Worm (Caenorhabditis elegans) whole organism, L2 larva: ENCODE data around the gene C10G8.3.

Experiments used
- F13H6.1 ChIP-seq: sonication (generic microtip); optimal IDR thresholded peaks from 2 replicates; lab custom pipeline; 2016; ENCODE audit warnings: missing genetic modification characterization, missing compliant biosample characterization
- Y55F3AM.14 ChIP-seq: fragments of 200-800 bp; sonication (Bioruptor generic); optimal IDR thresholded peaks from 2 replicates; lab custom pipeline; 2018; ENCODE audit warnings: mild to moderate bottlenecking, missing genetic modification characterization, missing compliant biosample characterization
- blmp-1 ChIP-seq: sonication (generic microtip); optimal IDR thresholded peaks from 2 replicates; lab custom pipeline; 2017; ENCODE audit warnings: missing genetic modification characterization, mild to moderate bottlenecking, missing compliant biosample characterization, antibody characterized with exemption, moderate library complexity; ENCODE audit not compliant: insufficient read depth
- ceh-82 ChIP-seq: fragments of 150-350 bp; optimal IDR thresholded peaks from 2 replicates; lab custom pipeline; 2014; ENCODE audit warnings: missing biosample characterization, missing genetic modification characterization
- crh-2 ChIP-seq: sonication (generic microtip); optimal IDR thresholded peaks from 2 replicates; lab custom pipeline; 2017; ENCODE audit warnings: missing biosample characterization, missing genetic modification characterization
- elt-1 ChIP-seq: fragments of 150-350 bp; optimal IDR thresholded peaks from 2 replicates; lab custom pipeline; 2014; ENCODE audit warnings: missing biosample characterization, missing genetic modification characterization
- fos-1 ChIP-seq: fragments of 150-350 bp; optimal IDR thresholded peaks from 2 replicates; lab custom pipeline; 2014; ENCODE audit warnings: missing biosample characterization, missing genetic modification characterization
- gmeb-1 ChIP-seq: fragments of 150-350 bp; optimal IDR thresholded peaks from 2 replicates; lab custom pipeline; 2014; ENCODE audit warnings: missing biosample characterization, missing genetic modification characterization
- lin-39 ChIP-seq: fragments of 150-350 bp; optimal IDR thresholded peaks from 2 replicates; lab custom pipeline; 2014; ENCODE audit warnings: missing biosample characterization, missing genetic modification reagents, missing genetic modification characterization
- mbf-1 ChIP-seq: sonication (generic microtip); optimal IDR thresholded peaks from 2 replicates; lab custom pipeline; 2017; ENCODE audit warnings: missing biosample characterization, missing genetic modification characterization
- nhr-10 ChIP-seq: sonication (generic microtip); optimal IDR thresholded peaks from 2 replicates; lab custom pipeline; 2017; ENCODE audit warnings: missing biosample characterization, missing genetic modification characterization
- nhr-11 ChIP-seq: fragments of 150-350 bp; optimal IDR thresholded peaks from 2 replicates; lab custom pipeline; 2014; ENCODE audit warnings: missing biosample characterization, missing genetic modification characterization
- nhr-12 ChIP-seq: fragments of 150-350 bp; optimal IDR thresholded peaks from 2 replicates; lab custom pipeline; 2014; ENCODE audit warnings: missing biosample characterization, missing genetic modification characterization
- nhr-21 ChIP-seq: fragments of 150-350 bp; optimal IDR thresholded peaks from 2 replicates; lab custom pipeline; 2014; ENCODE audit warnings: missing biosample characterization, missing genetic modification characterization
- nhr-237 ChIP-seq: fragments of 150-350 bp; optimal IDR thresholded peaks from 2 replicates; lab custom pipeline; 2014; ENCODE audit warnings: missing biosample characterization, missing genetic modification characterization
- nhr-25 ChIP-seq: fragments of 150-350 bp; sonication (generic microtip); optimal IDR thresholded peaks from 3 replicates; lab custom pipeline; 2014; ENCODE audit warnings: missing biosample characterization, missing genetic modification characterization
- peb-1 ChIP-seq: fragments of 150-350 bp; optimal IDR thresholded peaks from 2 replicates; lab custom pipeline; 2014; ENCODE audit warnings: missing biosample characterization, missing genetic modification characterization
- sem-4 ChIP-seq: fragments of 150-350 bp; optimal IDR thresholded peaks from 2 replicates; lab custom pipeline; 2014; ENCODE audit warnings: missing biosample characterization, missing genetic modification reagents, missing genetic modification characterization
- skn-1 ChIP-seq: sonication (generic microtip); optimal IDR thresholded peaks from 2 replicates; lab custom pipeline; 2017; ENCODE audit warnings: missing biosample characterization, missing genetic modification characterization
- sma-3 ChIP-seq: sonication (generic microtip); optimal IDR thresholded peaks from 2 replicates; lab custom pipeline; 2016; ENCODE audit warnings: missing genetic modification reagents, missing genetic modification characterization, missing compliant biosample characterization
- snpc-4 ChIP-seq: fragments of 150-350 bp; optimal IDR thresholded peaks from 2 replicates; lab custom pipeline; 2014; ENCODE audit warnings: missing biosample characterization, missing genetic modification characterization
- unc-39 ChIP-seq: fragments of 150-350 bp; optimal IDR thresholded peaks from 2 replicates; lab custom pipeline; 2014; ENCODE audit warnings: missing biosample characterization, missing genetic modification characterization
- unc-62 ChIP-seq: fragments of 150-350 bp; optimal IDR thresholded peaks from 2 replicates; lab custom pipeline; 2014; ENCODE audit warnings: missing biosample characterization, missing genetic modification reagents, missing genetic modification characterization
- zag-1 ChIP-seq: fragments of 150-350 bp; optimal IDR thresholded peaks from 2 replicates; lab custom pipeline; 2014; ENCODE audit warnings: missing biosample characterization, missing genetic modification characterization
- ztf-11 ChIP-seq: sonication (generic microtip); optimal IDR thresholded peaks from 2 replicates; lab custom pipeline; 2017; ENCODE audit warnings: missing biosample characterization, missing genetic modification characterization
- ztf-4 ChIP-seq: fragments of 150-350 bp; optimal IDR thresholded peaks from 2 replicates; lab custom pipeline; 2014; ENCODE audit warnings: missing biosample characterization, missing genetic modification characterization

Gene C10G8.3

ce11 chrV:5351483-5351882 lies 38.9 kb downstream of the C10G8.3 start, which contains the start of gene srd-9:
srd-9 (plus strand) TSS chrV:5351783.
- TF ChIP-seq sem-4 (tag; lab: Kevin White, UChicago) (no peak), Y55F3AM.14 (no peak), peb-1 (tag; lab: Kevin White, UChicago) (no peak)
- TF ChIP-seq, all 48 proteins: peak for 0

ce11 chrV:5358772-5359171 lies 46.2 kb downstream of the C10G8.3 start, which contains the start of gene nhr-216:
nhr-216 (minus strand) TSS chrV:5358872.
- no peak for TF ChIP-seq unc-39 (tag; lab: Kevin White, UChicago)
- no peak for TF ChIP-seq peb-1 (tag; lab: Kevin White, UChicago)
- no peak for TF ChIP-seq nhr-11 (tag; lab: Kevin White, UChicago)
- no peak for TF ChIP-seq crh-2 (tag; lab: Kevin White, UChicago)
- no peak for TF ChIP-seq snpc-4 (tag; lab: Kevin White, UChicago)
- TF ChIP-seq lin-39 (tag; lab: Kevin White, UChicago), result no peak
- TF ChIP-seq nhr-21, result no peak
- TF ChIP-seq elt-1 (tag; lab: Kevin White, UChicago), result no peak
- no peak for TF ChIP-seq nhr-12 (tag; lab: Kevin White, UChicago)

ce11 chrV:5362220-5362619 lies 49.7 kb downstream of the C10G8.3 start:
- TF ChIP-seq nhr-21, result no peak
- TF ChIP-seq ztf-4, result no peak
- no peak for TF ChIP-seq nhr-25 (tag; lab: Kevin White, UChicago)
- no peak for TF ChIP-seq gmeb-1
- no peak for TF ChIP-seq zag-1 (tag; lab: Kevin White, UChicago)
- TF ChIP-seq Y55F3AM.14, result no peak
- no peak for TF ChIP-seq nhr-12 (tag; lab: Kevin White, UChicago)
- no peak for TF ChIP-seq elt-1 (tag; lab: Kevin White, UChicago)
- TF ChIP-seq F13H6.1 (tag; lab: Kevin White, UChicago), result no peak
- no peak for TF ChIP-seq crh-2 (tag; lab: Kevin White, UChicago)
- TF ChIP-seq sma-3, result no peak
- no peak for TF ChIP-seq skn-1
- no peak for TF ChIP-seq nhr-237
- TF ChIP-seq mbf-1 (tag; lab: Kevin White, UChicago), result no peak
- no peak for TF ChIP-seq blmp-1 (tag; lab: Kevin White, UChicago)
- no peak for TF ChIP-seq ceh-82 (tag; lab: Kevin White, UChicago)
- TF ChIP-seq nhr-10 (tag; lab: Kevin White, UChicago), result no peak
- no peak for TF ChIP-seq ztf-11 (tag; lab: Kevin White, UChicago)
- TF ChIP-seq fos-1 (tag; lab: Kevin White, UChicago), result no peak
- TF ChIP-seq unc-62 (GFP tag; lab: Kevin White, UChicago), result no peak
- TF ChIP-seq, all 48 proteins: peak for 0
